Fruit fly (Drosophila melanogaster): ENCODE measurements around the gene CG4098.

CG4098 gene

DNA sequence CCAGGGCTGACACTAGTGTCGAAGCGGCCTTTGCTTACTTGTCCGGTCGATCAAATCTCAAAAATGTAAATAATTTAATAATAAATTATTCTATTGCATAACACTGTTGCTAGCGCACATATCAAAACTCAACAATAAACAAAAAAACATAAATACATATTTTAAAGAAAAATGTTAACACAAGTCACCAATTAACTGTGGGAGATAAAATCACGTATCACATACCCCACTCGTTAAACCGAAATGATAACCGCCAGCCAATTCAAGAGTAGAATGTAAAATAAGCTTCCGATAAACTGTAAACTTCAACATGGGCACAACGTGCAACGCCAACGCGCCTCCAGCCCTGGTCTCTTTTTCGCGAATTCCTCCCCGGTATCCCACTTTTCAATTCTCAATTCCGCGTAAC, 6.4 kb downstream of the CG4098 start, which contains the start of gene Arts (continued):
- TF ChIP-seq sc (optimal IDR thresholded peaks at IDR 0.05) = no peak
- no peak for TF ChIP-seq sc (GFP tag; optimal IDR thresholded peaks at IDR 0.05)
- TF ChIP-seq CG2712 (tag; optimal IDR thresholded peaks at IDR 0.05) = peak; percentile 47
- TF ChIP-seq twi (tag; optimal IDR thresholded peaks at IDR 0.05) = peak; percentile 6
- TF ChIP-seq CG34376 (GFP tag; optimal IDR thresholded peaks at IDR 0.05) = no peak
- no peak for TF ChIP-seq CG1529 (GFP tag; optimal IDR thresholded peaks at IDR 0.05)
- peak; percentile 66 for TF ChIP-seq sens (GFP tag)
- no peak for TF ChIP-seq CG7963 (GFP tag; IDR thresholded peaks at IDR 0.05; ENCODE audit: partially characterized antibody)
- TF ChIP-seq CG6854 (GFP tag; optimal IDR thresholded peaks at IDR 0.05) = no peak
- no peak for TF ChIP-seq CG11456 (GFP tag; IDR thresholded peaks at IDR 0.05)
- peak; percentile 57 for TF ChIP-seq CG12155 (GFP tag; optimal IDR thresholded peaks at IDR 0.05)
- TF ChIP-seq Dref (GFP tag; IDR thresholded peaks at IDR 0.05) = no peak
- TF ChIP-seq z (GFP tag; IDR thresholded peaks at IDR 0.05) = no peak
- TF ChIP-seq CG30431 (GFP tag; optimal IDR thresholded peaks at IDR 0.05) = no peak
- peak; percentile 54 for TF ChIP-seq CG18262 (tag; optimal IDR thresholded peaks at IDR 0.05)
- TF ChIP-seq CG11560 (tag; IDR thresholded peaks at IDR 0.05) = no peak
- TF ChIP-seq Optix (GFP tag; IDR thresholded peaks at IDR 0.05) = no peak
- peak; percentile 27 for TF ChIP-seq Abd-B (GFP tag; optimal IDR thresholded peaks at IDR 0.05)
- peak; percentile 2 for TF ChIP-seq dmrt99B (tag; optimal IDR thresholded peaks at IDR 0.05)
- TF ChIP-seq NFAT (GFP tag; IDR thresholded peaks at IDR 0.05) = no peak
- peak; percentile 36 for TF ChIP-seq CoRest (tag; optimal IDR thresholded peaks at IDR 0.05)
- no peak for TF ChIP-seq CG4282 (GFP tag; optimal IDR thresholded peaks at IDR 0.05)
- peak; percentile 49 for TF ChIP-seq dmrt11E (tag; optimal IDR thresholded peaks at IDR 0.05)
- TF ChIP-seq CG10321 (GFP tag; IDR thresholded peaks at IDR 0.05) = no peak
- TF ChIP-seq Hsf (GFP tag; optimal IDR thresholded peaks at IDR 0.05) = peak; percentile 20
- TF ChIP-seq Elba2 (GFP tag; optimal IDR thresholded peaks at IDR 0.05) = no peak
- TF ChIP-seq CG15601 (tag; optimal IDR thresholded peaks at IDR 0.05) = no peak
- peak; percentile 45 for TF ChIP-seq gem (tag; optimal IDR thresholded peaks at IDR 0.05)
- no peak for TF ChIP-seq E2f2 (GFP tag; IDR thresholded peaks at IDR 0.05)
- no peak for TF ChIP-seq Blimp-1 (GFP tag; optimal IDR thresholded peaks at IDR 0.05)
- TF ChIP-seq Hmr (GFP tag; optimal IDR thresholded peaks at IDR 0.05) = peak; percentile 9
- TF ChIP-seq exex (tag; optimal IDR thresholded peaks at IDR 0.05) = peak; percentile 32
- peak; percentile 47 for TF ChIP-seq CG2678 (tag; optimal IDR thresholded peaks at IDR 0.05)
- no peak for TF ChIP-seq CG10366 (GFP tag; IDR thresholded peaks at IDR 0.05)
- no peak for TF ChIP-seq NC2α (GFP tag; optimal IDR thresholded peaks at IDR 0.05)
- TF ChIP-seq Chrac-16 (GFP tag; optimal IDR thresholded peaks at IDR 0.05) = peak; percentile 25
- TF ChIP-seq eve (GFP tag; optimal IDR thresholded peaks at IDR 0.05) = no peak
- peak; percentile 4 for TF ChIP-seq ind (GFP tag; optimal IDR thresholded peaks at IDR 0.05)
- TF ChIP-seq Sry-δ (GFP tag; optimal IDR thresholded peaks at IDR 0.05) = peak; percentile 11
- no peak for TF ChIP-seq CG8478 (optimal IDR thresholded peaks at IDR 0.05)
- TF ChIP-seq CG10209 (GFP tag; optimal IDR thresholded peaks at IDR 0.05) = peak; percentile 11
- peak in 1 of 2 experiments; percentile 60 for TF ChIP-seq Pdp1 (GFP tag; optimal IDR thresholded peaks at IDR 0.05)
- peak; percentile 20 for TF ChIP-seq CG8924 (tag; optimal IDR thresholded peaks at IDR 0.05)
- TF ChIP-seq CG9727 (GFP tag; optimal IDR thresholded peaks at IDR 0.05) = peak; percentile 49
- peak; percentile 39 for TF ChIP-seq CG12391 (tag; optimal IDR thresholded peaks at IDR 0.05)
- TF ChIP-seq klu (GFP tag; IDR thresholded peaks at IDR 0.05) = no peak
- TF ChIP-seq CG2129 (GFP tag; IDR thresholded peaks at IDR 0.05; ENCODE audit: partially characterized antibody) = no peak
- no peak for TF ChIP-seq CG14965 (GFP tag; optimal IDR thresholded peaks at IDR 0.05; ENCODE audit: borderline replicate concordance)
- TF ChIP-seq Fer3 (tag; optimal IDR thresholded peaks at IDR 0.05) = peak; percentile 26
- TF ChIP-seq CG11504 (tag; optimal IDR thresholded peaks at IDR 0.05) = peak; percentile 42
- peak; percentile 2 for TF ChIP-seq gsb-n (tag; optimal IDR thresholded peaks at IDR 0.05)
- TF ChIP-seq HHEX (GFP tag; optimal IDR thresholded peaks at IDR 0.05) = no peak
